Worm (Caenorhabditis elegans) whole organism, L4 larva: ENCODE data around the gene F58D2.5.
"Not testable (repeated sequence)": the region's sequence is repeated elsewhere in the genome, so short reads cannot be mapped to it uniquely, and the experiment has no call there.

Experiments
- D1046.2 ChIP-seq: fragments of 200-800 bp; sonication (Bioruptor generic); IDR thresholded peaks from 2 replicates; pipeline ENCODE4 v1.3.6; 2022; ENCODE audit warnings: missing genetic modification characterization, missing compliant biosample characterization
- F26F4.8 ChIP-seq: fragments of 200-800 bp; sonication (Bioruptor generic); conservative IDR thresholded peaks from 2 replicates; pipeline ENCODE4 v1.3.6; 2022; ENCODE audit warnings: missing genetic modification characterization, missing compliant biosample characterization
- F44E2.7 ChIP-seq: fragments of 200-800 bp; sonication (Bioruptor generic); IDR thresholded peaks from 2 replicates; pipeline ENCODE4 v2.1.2; 2022; ENCODE audit warnings: missing genetic modification characterization, missing compliant biosample characterization
- T26A8.4 ChIP-seq: fragments of 200-800 bp; sonication (Bioruptor generic); IDR thresholded peaks from 2 replicates; pipeline ENCODE4 v1.3.6; 2022; ENCODE audit warnings: missing genetic modification characterization, missing compliant biosample characterization
- Y105C5A.15 ChIP-seq: fragments of 200-800 bp; sonication (Bioruptor generic); IDR thresholded peaks from 2 replicates; pipeline ENCODE4 v1.3.6; 2022; ENCODE audit warnings: missing genetic modification characterization, missing compliant biosample characterization
- Y48G9A.11 ChIP-seq: fragments of 200-800 bp; sonication (Bioruptor generic); IDR thresholded peaks from 2 replicates; pipeline ENCODE4 v1.3.6; 2022; ENCODE audit warnings: missing genetic modification reagents, missing genetic modification characterization, missing compliant biosample characterization
- Y75B8A.6 ChIP-seq: fragments of 200-800 bp; sonication (Bioruptor generic); IDR thresholded peaks from 2 replicates; pipeline ENCODE4 v1.3.6; 2022; ENCODE audit warnings: missing genetic modification reagents, missing genetic modification characterization, missing compliant biosample characterization
- ZK337.2 ChIP-seq: fragments of 200-800 bp; sonication (Bioruptor generic); IDR thresholded peaks from 2 replicates; pipeline ENCODE4 v1.3.6; 2022; ENCODE audit warnings: missing genetic modification reagents, missing genetic modification characterization, missing compliant biosample characterization
- aha-1 ChIP-seq: fragments of 150-350 bp; peaks from one replicate; lab custom pipeline; 2014; ENCODE audit warnings: missing biosample characterization, missing genetic modification characterization
- ama-1 ChIP-seq: fragments of 150-350 bp; optimal IDR thresholded peaks from 2 replicates; lab custom pipeline; 2014; ENCODE audit warnings: inconsistent platforms, mixed read lengths
- arid-1 ChIP-seq: fragments of 200-800 bp; sonication (Bioruptor generic); conservative IDR thresholded peaks from 2 replicates; pipeline ENCODE4 v1.3.6; 2022; ENCODE audit warnings: missing genetic modification reagents, missing genetic modification characterization, missing compliant biosample characterization
- ceh-44 ChIP-seq: fragments of 200-800 bp; sonication (Bioruptor generic); IDR thresholded peaks from 2 replicates; pipeline ENCODE4 v1.3.6; 2022; ENCODE audit warnings: missing genetic modification reagents, missing genetic modification characterization, missing compliant biosample characterization
- ctbp-1 ChIP-seq: fragments of 200-800 bp; sonication (Bioruptor generic); IDR thresholded peaks from 2 replicates; pipeline ENCODE4 v1.3.6; 2022; ENCODE audit warnings: missing genetic modification reagents, missing genetic modification characterization, missing compliant biosample characterization
- dmd-6 ChIP-seq: fragments of 200-800 bp; sonication (Bioruptor generic); IDR thresholded peaks from 2 replicates; pipeline ENCODE4 v1.3.6; 2022; ENCODE audit warnings: missing genetic modification reagents, missing genetic modification characterization, missing compliant biosample characterization
- dmd-8 ChIP-seq: fragments of 200-800 bp; sonication (Bioruptor generic); IDR thresholded peaks from 2 replicates; pipeline ENCODE4 v1.3.6; 2022; ENCODE audit warnings: missing genetic modification characterization, missing compliant biosample characterization
- egl-43 ChIP-seq: fragments of 200-800 bp; sonication (Bioruptor generic); IDR thresholded peaks from 2 replicates; pipeline ENCODE4 v1.3.6; 2022; ENCODE audit warnings: missing genetic modification reagents, missing genetic modification characterization, missing compliant biosample characterization
- hmg-1.1 ChIP-seq: fragments of 200-800 bp; sonication (Bioruptor generic); IDR thresholded peaks from 2 replicates; pipeline ENCODE4 v1.3.6; 2022; ENCODE audit warnings: missing genetic modification reagents, missing genetic modification characterization, missing compliant biosample characterization
- lim-7 ChIP-seq: fragments of 200-800 bp; sonication (Bioruptor generic); IDR thresholded peaks from 2 replicates; pipeline ENCODE4 v1.3.6; 2022; ENCODE audit warnings: missing genetic modification characterization, missing compliant biosample characterization
- lin-1 ChIP-seq: fragments of 200-800 bp; sonication (Bioruptor generic); IDR thresholded peaks from 2 replicates; pipeline ENCODE4 v1.3.6; 2022; ENCODE audit warnings: missing genetic modification reagents, missing genetic modification characterization, missing compliant biosample characterization
- lin-38 ChIP-seq: fragments of 200-800 bp; sonication (Bioruptor generic); IDR thresholded peaks from 2 replicates; pipeline ENCODE4 v1.3.6; 2022; ENCODE audit warnings: missing genetic modification reagents, missing genetic modification characterization, missing compliant biosample characterization
- madf-5 ChIP-seq, 2 experiments: fragments of 200-800 bp; sonication (Bioruptor generic); IDR thresholded peaks; 2 replicates each; pipeline ENCODE4 v1.3.6; 2022; ENCODE audit warnings: missing compliant biosample characterization in 2 of 2, missing genetic modification characterization in 2 of 2
- madf-9 ChIP-seq: fragments of 200-800 bp; sonication (Bioruptor generic); conservative IDR thresholded peaks from 2 replicates; pipeline ENCODE4 v1.3.6; 2022; ENCODE audit warnings: missing genetic modification reagents, missing genetic modification characterization, missing compliant biosample characterization
- mdt-29 ChIP-seq: fragments of 200-800 bp; sonication (Bioruptor generic); IDR thresholded peaks from 2 replicates; pipeline ENCODE4 v1.3.6; 2022; ENCODE audit warnings: missing genetic modification reagents, missing genetic modification characterization, missing compliant biosample characterization
- mes-2 ChIP-seq: sonication (generic microtip); optimal IDR thresholded peaks from 2 replicates; lab custom pipeline; 2016; ENCODE audit warnings: missing genotype, mild to moderate bottlenecking, missing genetic modification characterization, missing compliant biosample characterization; ENCODE audit not compliant: poor library complexity, severe bottlenecking
- nhr-111 ChIP-seq: fragments of 200-800 bp; sonication (Bioruptor generic); optimal IDR thresholded peaks from 2 replicates; lab custom pipeline; 2018; ENCODE audit warnings: mild to moderate bottlenecking, missing genetic modification characterization, missing compliant biosample characterization
- nhr-28 ChIP-seq: fragments of 150-350 bp; optimal IDR thresholded peaks from 2 replicates; lab custom pipeline; 2014; ENCODE audit warnings: missing biosample characterization, missing genetic modification characterization
- pha-4 ChIP-seq, 2 experiments: fragments of 150-350 bp in 1 of 2; fragments of 200-800 bp in 1 of 2; sonication (Bioruptor generic) in 1 of 2; IDR thresholded peaks in 1 of 2; optimal IDR thresholded peaks in 1 of 2; 2 replicates each; pipeline versions ENCODE4 v1.3.6 to Lab custom; 2014 to 2022; ENCODE audit warnings: missing genetic modification characterization in 2 of 2, missing genetic modification reagents in 2 of 2, missing biosample characterization in 1 of 2, missing compliant biosample characterization in 1 of 2
- php-3 ChIP-seq: fragments of 200-800 bp; sonication (Bioruptor generic); IDR thresholded peaks from 2 replicates; pipeline ENCODE4 v1.3.6; 2022; ENCODE audit warnings: missing genetic modification reagents, missing genetic modification characterization, missing compliant biosample characterization
- saeg-2 ChIP-seq: fragments of 200-800 bp; sonication (Bioruptor generic); IDR thresholded peaks from 2 replicates; pipeline ENCODE4 v1.3.6; 2022; ENCODE audit warnings: missing genetic modification reagents, missing genetic modification characterization, missing compliant biosample characterization
- snpc-1.2 ChIP-seq: fragments of 200-800 bp; sonication (Bioruptor generic); IDR thresholded peaks from 2 replicates; pipeline ENCODE4 v1.3.6; 2022; ENCODE audit warnings: missing genetic modification reagents, missing genetic modification characterization, missing compliant biosample characterization
- tra-1 ChIP-seq: fragments of 200-800 bp; sonication (Bioruptor generic); IDR thresholded peaks from 2 replicates; pipeline ENCODE4 v1.3.6; 2022; ENCODE audit warnings: missing genetic modification reagents, missing genetic modification characterization, missing compliant biosample characterization
- unc-62 ChIP-seq, 3 experiments: fragments of 150-350 bp in 1 of 3; sonication (generic microtip); optimal IDR thresholded peaks in 2 of 3; peaks in 1 of 3; 1 replicate in 1 of 3; 2 replicates in 2 of 3; lab custom pipeline; 2014 to 2017; ENCODE audit warnings: missing biosample characterization in 3 of 3, missing genetic modification characterization in 3 of 3, missing genetic modification reagents in 3 of 3, missing genotype in 1 of 3
- vab-7 ChIP-seq: fragments of 200-800 bp; sonication (Bioruptor generic); IDR thresholded peaks from 2 replicates; pipeline ENCODE4 v1.3.6; 2022; ENCODE audit warnings: missing genetic modification reagents, missing genetic modification characterization, missing compliant biosample characterization
- zfp-3 ChIP-seq: fragments of 200-800 bp; sonication (Bioruptor generic); conservative IDR thresholded peaks from 2 replicates; pipeline ENCODE4 v1.3.6; 2022; ENCODE audit warnings: missing genetic modification reagents, missing genetic modification characterization, missing compliant biosample characterization

F58D2.5 gene

DNA sequence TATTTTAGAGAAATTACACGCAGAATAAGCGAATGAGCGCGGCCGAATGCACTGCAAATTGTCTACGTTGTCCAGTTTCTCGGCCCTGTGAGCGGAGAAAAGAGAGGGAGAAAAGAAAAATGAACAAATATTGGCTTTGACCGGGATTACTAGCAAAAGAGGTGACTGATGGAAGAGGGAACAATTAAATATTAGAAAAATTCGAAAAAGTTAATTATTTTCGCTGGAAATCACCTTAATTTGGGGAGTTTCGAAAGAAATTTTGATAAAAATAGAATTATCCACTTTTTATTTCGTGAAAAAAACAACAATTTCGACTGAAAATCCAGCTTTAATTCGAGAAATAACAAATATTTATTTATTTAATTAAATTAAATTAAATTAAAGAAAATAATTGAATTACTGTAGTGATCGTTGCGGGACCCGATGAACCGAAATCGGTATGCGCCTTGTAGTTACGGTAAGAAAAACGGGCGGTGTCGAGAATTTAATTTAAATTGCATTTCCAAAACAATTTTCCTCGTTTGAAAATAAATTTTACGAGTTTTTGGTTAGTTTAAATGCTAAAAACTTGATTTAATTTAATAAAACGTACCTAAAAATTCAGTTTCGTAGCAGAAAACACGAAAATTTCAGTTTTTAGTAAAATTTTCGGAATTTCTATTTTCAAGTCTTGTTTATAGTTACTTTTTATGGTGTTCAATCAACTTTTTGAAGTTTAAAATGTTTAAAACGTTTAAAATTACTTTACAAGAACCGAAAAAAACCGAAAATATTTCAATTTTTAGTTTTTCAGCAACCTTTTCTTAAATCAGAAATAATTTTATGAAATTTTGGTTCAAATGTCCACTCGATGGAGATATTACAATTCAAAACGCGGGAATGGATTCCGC lies 38.5 kb downstream of the F58D2.5 start, which contains the start of the genes crld-1 and msh-5:
crld-1 (minus strand) TSS at position 51 of the 893 bp plus-strand sequence.
msh-5 (plus strand) TSS at position 843 of the 893 bp plus-strand sequence.
- TF ChIP-seq mes-2 (tag; lab: Kevin White, UChicago) (peak; percentile 3), nhr-111 (GFP tag; lab: Kevin White, UChicago) (no peak), nhr-28 (tag; lab: Kevin White, UChicago) (no peak), snpc-1.2 (0 out of 2 replicates have a peak, but pooled peaks have one; percentile 50)

- TF ChIP-seq unc-62 (GFP tag; optimal IDR thresholded peaks at IDR 0.05 in 1 of 2; lab: Kevin White, UChicago) (peak in 1 of 2 experiments; percentile 63), unc-62 (tag; optimal IDR thresholded peaks at IDR 0.05; lab: Kevin White, UChicago) (no peak), ama-1 (no peak)
Observed at ce11 chrIV:13149276-13149675, 43.9 kb downstream of the F58D2.5 start, which contains the start of gene nlp-79. nlp-79 (plus strand) TSS chrIV:13149576.

ce11 chrIV:13142254-13142653 lies 50.9 kb downstream of the F58D2.5 start, which contains the start of gene spe-43:
spe-43 (minus strand) TSS chrIV:13142354.
- TF ChIP-seq aha-1 (tag; lab: Kevin White, UChicago) = no peak

ce11 chrIV:13140792-13141191 lies 52.3 kb downstream of the F58D2.5 start:
- peak; percentile 87 for TF ChIP-seq egl-43 (GFP tag; lab: Robert Waterston, UW)
- peak; percentile 92 for TF ChIP-seq lim-7 (GFP tag; lab: Robert Waterston, UW)
- 0 out of 2 replicates have a peak, but pooled peaks have one; percentile 10 for TF ChIP-seq dmd-6
- TF ChIP-seq pha-4 (GFP tag; IDR thresholded peaks at IDR 0.05; lab: Robert Waterston, UW) = peak; percentile 76
- TF ChIP-seq pha-4 (tag; optimal IDR thresholded peaks at IDR 0.05; lab: Kevin White, UChicago) = not testable (repeated sequence)
- peak; percentile 64 for TF ChIP-seq Y48G9A.11 (GFP tag; lab: Robert Waterston, UW)
- peak; percentile 59 for TF ChIP-seq T26A8.4 (GFP tag; lab: Robert Waterston, UW)
- TF ChIP-seq ZK337.2 (GFP tag; lab: Robert Waterston, UW) = 0 out of 2 replicates have a peak, but pooled peaks have one; percentile 12
- peak; percentile 88 for TF ChIP-seq arid-1 (GFP tag; lab: Robert Waterston, UW)
- peak; percentile 53; the same call in 1 of the 2 replicates for TF ChIP-seq ctbp-1
- peak; percentile 56; the same call in 1 of the 2 replicates for TF ChIP-seq lin-1 (GFP tag; lab: Robert Waterston, UW)
- 0 out of 2 replicates have a peak, but pooled peaks have one; percentile 58 for TF ChIP-seq ceh-44 (GFP tag; lab: Robert Waterston, UW)
- peak; percentile 44; the same call in 1 of the 2 replicates for TF ChIP-seq D1046.2 (GFP tag; lab: Robert Waterston, UW)
- peak; percentile 85 for TF ChIP-seq vab-7
- TF ChIP-seq mes-2 (tag; lab: Kevin White, UChicago) = peak; percentile 18
- peak; percentile 71; the same call in 1 of the 2 replicates for TF ChIP-seq Y105C5A.15 (GFP tag; lab: Robert Waterston, UW)
- peak; percentile 63; the same call in 1 of the 2 replicates for TF ChIP-seq mdt-29
- TF ChIP-seq Y75B8A.6 = 0 out of 2 replicates have a peak, but pooled peaks have one; percentile 68
- TF ChIP-seq hmg-1.1 (GFP tag; lab: Robert Waterston, UW) = peak; percentile 39; the same call in 1 of the 2 replicates
- TF ChIP-seq F44E2.7 = peak; percentile 81; the same call in 1 of the 2 replicates
- peak; percentile 76 to 82; a peak in 1 of 4 replicates for TF ChIP-seq madf-5 (GFP tag; IDR thresholded peaks at IDR 0.05; lab: Robert Waterston, UW)
- TF ChIP-seq lin-38 (GFP tag; lab: Robert Waterston, UW) = peak; percentile 76
- peak; percentile 91 for TF ChIP-seq F26F4.8 (GFP tag; lab: Robert Waterston, UW)
- peak; percentile 82 for TF ChIP-seq dmd-8 (GFP tag; lab: Robert Waterston, UW)
- peak; percentile 87 for TF ChIP-seq snpc-1.2
- TF ChIP-seq tra-1 (GFP tag; lab: Robert Waterston, UW) = peak; percentile 47; the same call in 1 of the 2 replicates
- TF ChIP-seq saeg-2 (GFP tag; lab: Robert Waterston, UW) = 0 out of 2 replicates have a peak, but pooled peaks have one; percentile 41
- peak; percentile 69 for TF ChIP-seq madf-9 (GFP tag; lab: Robert Waterston, UW)
- TF ChIP-seq php-3 (GFP tag; lab: Robert Waterston, UW) = 0 out of 2 replicates have a peak, but pooled peaks have one; percentile 9
- peak; percentile 27; the same call in 1 of the 2 replicates for TF ChIP-seq zfp-3 (GFP tag; lab: Robert Waterston, UW)
